Worm (Caenorhabditis elegans): ENCODE results near the gene srw-107.

DNA sequence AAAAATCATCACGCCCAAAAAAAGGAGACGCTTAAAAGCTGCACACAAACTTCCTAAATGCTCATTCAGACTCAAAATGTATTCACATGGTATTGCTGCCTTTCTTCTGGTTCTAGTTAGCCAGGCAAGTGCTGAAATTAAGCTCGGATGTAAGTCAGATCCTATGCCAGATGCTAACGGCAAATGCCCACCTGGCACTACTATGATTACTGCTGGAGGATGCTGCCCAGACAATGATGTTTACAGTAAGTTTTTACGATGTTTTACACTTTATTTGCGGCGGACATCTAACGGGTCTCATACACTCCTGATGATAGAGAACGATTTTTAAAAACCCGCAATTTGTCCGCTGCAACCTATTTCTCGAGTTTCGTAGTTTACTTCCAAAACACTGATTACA, 15.2 kb upstream of the srw-107 start, which contains the start of gene C14C6.5:
- TF ChIP-seq pax-3 (tag; optimal IDR thresholded peaks at IDR 0.05) (no peak), snpc-4 (tag; optimal IDR thresholded peaks at IDR 0.05) (no peak)

All from whole organism, L1 larva.